Worm (Caenorhabditis elegans) whole organism, young adult: Measurements from ENCODE around the gene F48F7.3.

Source experiments
- C17E4.6 ChIP-seq: fragments of 200-800 bp; sonication (Bioruptor generic); IDR thresholded peaks from 2 replicates; pipeline ENCODE4 v1.3.6; 2022; ENCODE audit warnings: missing genetic modification reagents, missing genetic modification characterization, missing compliant biosample characterization
- lin-35 ChIP-seq, 3 experiments: fragments of 150-350 bp in 2 of 3; sonication (generic microtip) in 1 of 3; optimal IDR thresholded peaks; 2 replicates each; lab custom pipeline; 2014 to 2018; ENCODE audit warnings: missing biosample characterization in 3 of 3, missing genetic modification characterization in 3 of 3, missing genetic modification reagents in 3 of 3
- mxl-1 ChIP-seq: sonication (generic microtip); optimal IDR thresholded peaks from 2 replicates; lab custom pipeline; 2016; ENCODE audit warnings: missing genetic modification characterization, missing compliant biosample characterization
- nfya-1 ChIP-seq: sonication (generic microtip); optimal IDR thresholded peaks from 2 replicates; lab custom pipeline; 2017; ENCODE audit warnings: antibody characterized with exemption, missing compliant biosample characterization, missing genetic modification characterization, borderline replicate concordance; ENCODE audit not compliant: insufficient read depth

- TF ChIP-seq nfya-1 (tag; lab: Kevin White, UChicago) (no peak), lin-35 (GFP tag; optimal IDR thresholded peaks at IDR 0.05; lab: Kevin White, UChicago) (no peak), mxl-1 (no peak), C17E4.6 (no peak)
These were observed 11.0 kb upstream of the F48F7.3 start for ce11 chrX:13952347-13952746.
